Fruit fly (Drosophila melanogaster) whole organism, pupa: ENCODE results near the gene CG13685.

ENCODE experiments used
- CG10348 ChIP-seq: fragments of 200-800 bp; sonication (Bioruptor generic); IDR thresholded peaks from 2 replicates; pipeline ENCODE4 v1.3.6; 2022; ENCODE audit warnings: missing biosample characterization, missing genetic modification characterization
- CG12605 ChIP-seq: fragments of 200-800 bp; sonication (Bioruptor generic); IDR thresholded peaks from 2 replicates; pipeline ENCODE4 v1.3.6; 2022; ENCODE audit warnings: missing biosample characterization, missing genetic modification characterization
- CG13204 ChIP-seq: fragments of 200-800 bp; sonication (Bioruptor generic); optimal IDR thresholded peaks from 2 replicates; lab custom pipeline; 2018; ENCODE audit warnings: missing biosample characterization, mild to moderate bottlenecking, missing genetic modification characterization, moderate library complexity
- CG14655 ChIP-seq: fragments of 200-800 bp; sonication (Bioruptor generic); optimal IDR thresholded peaks from 3 replicates; lab custom pipeline; 2017; ENCODE audit warnings: mild to moderate bottlenecking, missing biosample characterization, missing genetic modification reagents, missing genetic modification characterization
- CG15710 ChIP-seq: fragments of 200-800 bp; sonication (Bioruptor generic); optimal IDR thresholded peaks from 2 replicates; lab custom pipeline; 2018; ENCODE audit warnings: missing biosample characterization, mild to moderate bottlenecking, missing genetic modification characterization, moderate library complexity
- CG17806 ChIP-seq: fragments of 200-800 bp; sonication (Bioruptor generic); optimal IDR thresholded peaks from 2 replicates; lab custom pipeline; 2018; ENCODE audit warnings: missing biosample characterization, mild to moderate bottlenecking, missing genetic modification characterization, moderate library complexity
- CG32121 ChIP-seq: fragments of 200-800 bp; sonication (Bioruptor generic); IDR thresholded peaks from 2 replicates; pipeline ENCODE4 v1.3.6; 2022; ENCODE audit warnings: missing biosample characterization, missing genetic modification characterization
- CG34367 ChIP-seq: fragments of 200-800 bp; sonication (Bioruptor generic); optimal IDR thresholded peaks from 2 replicates; lab custom pipeline; 2018; ENCODE audit warnings: missing biosample characterization, mild to moderate bottlenecking, missing genetic modification characterization
- CG4496 ChIP-seq: fragments of 200-800 bp; sonication (Bioruptor generic); IDR thresholded peaks from 3 replicates; pipeline ENCODE4 v1.3.6; 2022; ENCODE audit warnings: missing biosample characterization, missing genetic modification characterization
- CG8159 ChIP-seq: fragments of 200-800 bp; sonication (Bioruptor generic); optimal IDR thresholded peaks from 3 replicates; lab custom pipeline; 2018; ENCODE audit warnings: missing biosample characterization, mild to moderate bottlenecking, missing genetic modification characterization, moderate library complexity
- CG8301 ChIP-seq: fragments of 200-800 bp; sonication (Bioruptor generic); optimal IDR thresholded peaks from 2 replicates; lab custom pipeline; 2018; ENCODE audit warnings: missing biosample characterization, mild to moderate bottlenecking, missing genetic modification characterization
- CG9948 ChIP-seq: fragments of 200-800 bp; sonication (Bioruptor generic); optimal IDR thresholded peaks from 2 replicates; lab custom pipeline; 2018; ENCODE audit warnings: missing biosample characterization, mild to moderate bottlenecking, missing genetic modification characterization, moderate library complexity
- D1 ChIP-seq: fragments of 200-800 bp; sonication (Bioruptor generic); optimal IDR thresholded peaks from 2 replicates; lab custom pipeline; 2018; ENCODE audit warnings: missing biosample characterization, mild to moderate bottlenecking, missing genetic modification characterization, moderate library complexity
- EcR ChIP-seq: fragments of 200-800 bp; sonication (Bioruptor generic); optimal IDR thresholded peaks from 3 replicates; lab custom pipeline; 2019; ENCODE audit warnings: missing biosample characterization, missing genetic modification characterization, mild to moderate bottlenecking, moderate library complexity, missing genetic modification reagents
- Ets98B ChIP-seq: fragments of 200-800 bp; sonication (Bioruptor generic); IDR thresholded peaks from 2 replicates; pipeline ENCODE4 v1.3.6; 2022; ENCODE audit warnings: missing biosample characterization, missing genetic modification characterization
- Pif1A ChIP-seq: fragments of 200-800 bp; sonication (Bioruptor generic); optimal IDR thresholded peaks from 3 replicates; lab custom pipeline; 2016; ENCODE audit warnings: missing biosample characterization, missing genetic modification characterization
- Pif1B ChIP-seq: fragments of 200-800 bp; sonication (Bioruptor generic); optimal IDR thresholded peaks from 3 replicates; lab custom pipeline; 2016; ENCODE audit warnings: missing biosample characterization, missing genetic modification characterization
- Snoo ChIP-seq: fragments of 200-800 bp; sonication (Bioruptor generic); optimal IDR thresholded peaks from 3 replicates; lab custom pipeline; 2017; ENCODE audit warnings: missing biosample characterization, mild to moderate bottlenecking, missing genetic modification characterization, inconsistent platforms
- fd96Ca ChIP-seq: fragments of 200-800 bp; sonication (Bioruptor generic); IDR thresholded peaks from 3 replicates; pipeline ENCODE4 v1.3.6; 2022; ENCODE audit warnings: missing biosample characterization, missing genetic modification characterization
- gl ChIP-seq: fragments of 200-800 bp; sonication (Bioruptor generic); optimal IDR thresholded peaks from 2 replicates; lab custom pipeline; 2018; ENCODE audit warnings: missing biosample characterization, mild to moderate bottlenecking, missing genetic modification characterization
- rn ChIP-seq: fragments of 200-800 bp; sonication (Bioruptor generic); IDR thresholded peaks from 2 replicates; pipeline ENCODE4 v1.3.6; 2022; ENCODE audit warnings: missing biosample characterization, missing genetic modification characterization

CG13685 gene

dm6 chr3L:7774698-7775097, 27.6 kb downstream of the CG13685 start:
- TF ChIP-seq D1 (tag; lab: Kevin White, UChicago) (no peak), CG8301 (tag; lab: Kevin White, UChicago) (no peak), gl (tag; lab: Kevin White, UChicago) (no peak), Pif1A (GFP tag; lab: Kevin White, UChicago) (no peak), CG4496 (GFP tag; lab: Robert Waterston, UW) (no peak), Pif1B (no peak), CG34367 (tag; lab: Kevin White, UChicago) (no peak)

DNA sequence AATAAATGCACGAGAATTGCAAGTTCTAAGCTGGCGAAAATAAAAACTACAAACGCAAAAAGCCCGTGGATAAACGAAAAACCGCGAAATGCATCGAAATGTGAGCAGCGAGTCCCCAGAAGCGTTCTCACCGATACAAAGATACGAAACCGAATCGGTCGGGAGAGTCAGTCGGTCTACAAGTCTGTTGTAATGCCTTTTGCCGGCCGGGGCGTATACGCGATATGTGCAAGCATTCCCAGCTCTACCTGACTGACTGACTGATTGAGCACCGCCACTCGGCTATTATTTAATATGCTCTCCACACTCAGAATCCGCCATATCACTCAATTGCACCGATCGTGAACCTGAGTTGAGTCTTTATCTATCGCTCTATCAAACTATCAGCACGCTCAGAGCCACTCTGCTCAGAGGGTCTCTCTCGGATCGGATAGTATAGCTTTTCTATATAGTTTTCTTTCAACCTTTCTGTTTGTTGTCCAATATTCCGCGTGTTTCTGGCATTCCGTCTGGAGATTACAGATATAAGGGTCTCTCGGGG, 28.3 kb downstream of the CG13685 start, which contains the start of gene Clk:
Gene Clk (minus strand): TSS at position 239 of the 541 bp plus-strand sequence.
- TF ChIP-seq Pif1A (GFP tag; lab: Kevin White, UChicago): no peak
- TF ChIP-seq CG10348: no peak
- TF ChIP-seq EcR (GFP tag; lab: Kevin White, UChicago): no peak
- TF ChIP-seq Snoo: no peak
- TF ChIP-seq fd96Ca (GFP tag; lab: Robert Waterston, UW): no peak
- no peak for TF ChIP-seq Pif1B
- TF ChIP-seq Ets98B (GFP tag; lab: Robert Waterston, UW): no peak
- no peak for TF ChIP-seq CG9948
- TF ChIP-seq CG14655: no peak
- TF ChIP-seq CG12605 (GFP tag; lab: Robert Waterston, UW): no peak
- no peak for TF ChIP-seq CG8301 (tag; lab: Kevin White, UChicago)
- TF ChIP-seq CG32121 (GFP tag; lab: Robert Waterston, UW): no peak
- TF ChIP-seq CG34367 (tag; lab: Kevin White, UChicago): no peak

- no peak for TF ChIP-seq rn (GFP tag; lab: Robert Waterston, UW)
- TF ChIP-seq Ets98B (GFP tag; lab: Robert Waterston, UW): peak; percentile 34; the same call in 1 of the 2 replicates
- TF ChIP-seq CG32121 (GFP tag; lab: Robert Waterston, UW): no peak
- TF ChIP-seq CG4496 (GFP tag; lab: Robert Waterston, UW): 0 out of 3 replicates have a peak, but pooled peaks have one; percentile 43
- TF ChIP-seq EcR (GFP tag; lab: Kevin White, UChicago): no peak
- peak; percentile 74 for TF ChIP-seq CG12605 (GFP tag; lab: Robert Waterston, UW)
- TF ChIP-seq, all 21 proteins: peak for 3
Measured at dm6 chr3L:7781353-7782050, 34.4 kb downstream of the CG13685 start.

- no peak for TF ChIP-seq Ets98B (GFP tag; lab: Robert Waterston, UW)
- TF ChIP-seq Pif1B: no peak
- TF ChIP-seq Snoo: peak; percentile 9
- TF ChIP-seq CG13204 (GFP tag; lab: Kevin White, UChicago): no peak
- no peak for TF ChIP-seq CG9948
- TF ChIP-seq fd96Ca (GFP tag; lab: Robert Waterston, UW): no peak
- no peak for TF ChIP-seq D1 (tag; lab: Kevin White, UChicago)
- TF ChIP-seq CG8159 (tag; lab: Kevin White, UChicago): no peak
- no peak for TF ChIP-seq gl (tag; lab: Kevin White, UChicago)
Measured at dm6 chr3L:7782051-7782682, 35.0 kb downstream of the CG13685 start.

DNA sequence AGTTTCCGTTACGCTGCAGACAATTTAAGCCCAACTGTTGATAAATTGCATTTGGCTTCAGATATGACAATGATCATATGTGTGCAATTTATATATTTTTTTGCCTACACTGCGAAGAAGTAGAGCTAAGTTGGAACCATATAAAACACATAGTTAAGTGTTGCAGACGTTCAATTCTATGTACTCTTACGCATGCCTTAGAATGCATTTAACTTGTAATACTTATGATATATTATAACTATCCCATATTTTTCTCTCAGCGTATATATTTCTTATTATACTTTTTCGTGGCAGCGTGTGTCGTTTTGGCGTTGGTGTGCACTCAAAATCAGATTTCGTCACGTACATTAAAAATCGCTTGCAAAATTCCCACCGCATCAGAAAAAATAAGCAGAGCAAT, 36.2 kb downstream of the CG13685 start:
- peak; percentile 69 for TF ChIP-seq CG12605 (GFP tag; lab: Robert Waterston, UW)
- no peak for TF ChIP-seq CG13204 (GFP tag; lab: Kevin White, UChicago)
- no peak for TF ChIP-seq CG8159 (tag; lab: Kevin White, UChicago)
- no peak; the same call in 2 of the 3 replicates for TF ChIP-seq fd96Ca (GFP tag; lab: Robert Waterston, UW)
- TF ChIP-seq CG9948: no peak
- no peak for TF ChIP-seq CG14655
- TF ChIP-seq Snoo: peak; percentile 59
- peak; percentile 32; the same call in 1 of the 2 replicates for TF ChIP-seq rn (GFP tag; lab: Robert Waterston, UW)
- peak; percentile 55 for TF ChIP-seq Pif1A (GFP tag; lab: Kevin White, UChicago)
- TF ChIP-seq Pif1B: peak; percentile 28
- TF ChIP-seq Ets98B (GFP tag; lab: Robert Waterston, UW): peak; percentile 77
- peak; percentile 36; the same call in 1 of the 2 replicates for TF ChIP-seq CG10348
- TF ChIP-seq EcR (GFP tag; lab: Kevin White, UChicago): no peak
- peak; percentile 44 for TF ChIP-seq CG8301 (tag; lab: Kevin White, UChicago)
- TF ChIP-seq CG32121 (GFP tag; lab: Robert Waterston, UW): peak; percentile 86
- TF ChIP-seq CG15710 (tag; lab: Kevin White, UChicago): no peak
- no peak for TF ChIP-seq D1 (tag; lab: Kevin White, UChicago)
- TF ChIP-seq gl (tag; lab: Kevin White, UChicago): no peak
- peak; percentile 43 for TF ChIP-seq CG17806 (tag; lab: Kevin White, UChicago)
- peak; percentile 85 for TF ChIP-seq CG4496 (GFP tag; lab: Robert Waterston, UW)
- TF ChIP-seq CG34367 (tag; lab: Kevin White, UChicago): no peak

DNA sequence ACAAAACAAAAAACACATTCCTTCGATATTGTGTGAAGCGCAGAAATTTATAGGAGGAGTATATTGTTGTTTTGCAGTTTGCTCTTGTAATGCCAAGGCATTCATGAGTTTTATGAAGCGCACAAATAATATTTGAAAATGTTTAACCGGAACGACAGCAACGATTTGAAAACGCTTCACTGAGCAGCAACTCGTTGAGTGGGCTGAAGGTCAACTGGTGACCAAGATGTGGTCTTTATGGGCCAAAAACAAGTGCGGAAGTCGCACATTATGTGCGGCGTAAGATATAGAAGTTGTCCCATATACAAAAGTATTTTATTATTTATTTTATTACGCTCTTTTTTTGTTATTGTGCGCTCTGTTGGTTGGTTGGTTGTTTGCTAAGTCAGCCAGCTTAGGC, 39.1 kb downstream of the CG13685 start:
- TF ChIP-seq D1 (tag; lab: Kevin White, UChicago) (no peak), Ets98B (GFP tag; lab: Robert Waterston, UW) (no peak), CG17806 (tag; lab: Kevin White, UChicago) (no peak), fd96Ca (GFP tag; lab: Robert Waterston, UW) (no peak), gl (tag; lab: Kevin White, UChicago) (no peak), Pif1A (GFP tag; lab: Kevin White, UChicago) (no peak), CG10348 (no peak), CG13204 (GFP tag; lab: Kevin White, UChicago) (no peak), Pif1B (no peak), CG15710 (tag; lab: Kevin White, UChicago) (no peak), EcR (GFP tag; lab: Kevin White, UChicago) (no peak), Snoo (no peak), CG14655 (no peak), CG9948 (no peak), CG8301 (tag; lab: Kevin White, UChicago) (no peak), rn (GFP tag; lab: Robert Waterston, UW) (no peak), CG8159 (tag; lab: Kevin White, UChicago) (no peak), CG12605 (GFP tag; lab: Robert Waterston, UW) (no peak)
